Fruit fly (Drosophila melanogaster): Measurements from ENCODE around the gene Rpp14b.

Rpp14b gene

dm6 chr3R:30071827-30072226 is 16.1 kb downstream of the Rpp14b start (continued):
- TF ChIP-seq CG3919 (GFP tag; optimal IDR thresholded peaks at IDR 0.05), result peak; percentile 43
- TF ChIP-seq CG6276 (GFP tag; optimal IDR thresholded peaks at IDR 0.05), result peak; percentile 35
- TF ChIP-seq CG6792 (GFP tag; optimal IDR thresholded peaks at IDR 0.05), result no peak
- TF ChIP-seq CG7368 (GFP tag; optimal IDR thresholded peaks at IDR 0.05), result peak; percentile 23
- TF ChIP-seq CG34406 (GFP tag; optimal IDR thresholded peaks at IDR 0.05), result peak; percentile 5
- TF ChIP-seq fkh (GFP tag; optimal IDR thresholded peaks at IDR 0.05), result no peak
- peak; percentile 87 for TF ChIP-seq svp (GFP tag)
- TF ChIP-seq CG3032 (tag; optimal IDR thresholded peaks at IDR 0.05), result no peak
- TF ChIP-seq CG31627 (GFP tag; optimal IDR thresholded peaks at IDR 0.05), result peak; percentile 44
- no peak for TF ChIP-seq CG8319 (GFP tag; optimal IDR thresholded peaks at IDR 0.05)

dm6 chr3R:30076088-30076487 is 20.3 kb downstream of the Rpp14b start:
- TF ChIP-seq fd85E (GFP tag; optimal IDR thresholded peaks at IDR 0.05) (no peak), CG3919 (GFP tag; optimal IDR thresholded peaks at IDR 0.05) (peak; percentile 68), Hr39 (GFP tag; optimal IDR thresholded peaks at IDR 0.05) (peak; percentile 70), CG8632 (GFP tag; optimal IDR thresholded peaks at IDR 0.05) (peak; percentile 62), CG3032 (tag; optimal IDR thresholded peaks at IDR 0.05) (peak; percentile 48), Sox15 (GFP tag; optimal IDR thresholded peaks at IDR 0.05) (peak; percentile 39), acj6 (GFP tag; optimal IDR thresholded peaks at IDR 0.05) (peak; percentile 67), CG4318 (GFP tag; optimal IDR thresholded peaks at IDR 0.05) (peak; percentile 58), CG8319 (GFP tag; optimal IDR thresholded peaks at IDR 0.05) (peak; percentile 31), fd59A (GFP tag; optimal IDR thresholded peaks at IDR 0.05) (peak; percentile 46), pdm3 (GFP tag; optimal IDR thresholded peaks at IDR 0.05) (peak; percentile 73), esn (GFP tag; optimal IDR thresholded peaks at IDR 0.05) (peak; percentile 69), CG31627 (GFP tag; optimal IDR thresholded peaks at IDR 0.05) (peak; percentile 68), spab (GFP tag; optimal IDR thresholded peaks at IDR 0.05) (peak; percentile 36), CG8119 (GFP tag; IDR thresholded peaks at IDR 0.05) (peak; percentile 55; the same call in 2 of the 3 replicates), Sox14 (GFP tag; optimal IDR thresholded peaks at IDR 0.05) (peak; percentile 64), eg (GFP tag; IDR thresholded peaks at IDR 0.05) (peak; percentile 63; the same call in 2 of the 3 replicates), dac (GFP tag; optimal IDR thresholded peaks at IDR 0.05) (peak; percentile 56), Met (GFP tag; optimal IDR thresholded peaks at IDR 0.05) (peak; percentile 61), CG10631 (GFP tag; optimal IDR thresholded peaks at IDR 0.05) (peak; percentile 71), OdsH (GFP tag; optimal IDR thresholded peaks at IDR 0.05) (peak; percentile 72), Sox102F (GFP tag; optimal IDR thresholded peaks at IDR 0.05) (peak; percentile 51), CG6854 (GFP tag; optimal IDR thresholded peaks at IDR 0.05) (no peak), Ets96B (tag; optimal IDR thresholded peaks at IDR 0.05) (peak; percentile 37), CG16779 (tag; optimal IDR thresholded peaks at IDR 0.05) (no peak), CG6792 (GFP tag; optimal IDR thresholded peaks at IDR 0.05) (peak; percentile 74), Blimp-1 (GFP tag; optimal IDR thresholded peaks at IDR 0.05) (peak; percentile 5), salr (GFP tag; optimal IDR thresholded peaks at IDR 0.05) (peak; percentile 20 to 53), svp (GFP tag) (peak; percentile 75), CG34406 (GFP tag; optimal IDR thresholded peaks at IDR 0.05) (peak; percentile 48), Gug (GFP tag; IDR thresholded peaks at IDR 0.05) (peak; percentile 70), Smox (GFP tag; optimal IDR thresholded peaks at IDR 0.05) (no peak), CG6808 (GFP tag; optimal IDR thresholded peaks at IDR 0.05) (peak; percentile 35), Eip93F (GFP tag; optimal IDR thresholded peaks at IDR 0.05) (no peak), Ets21C (GFP tag; optimal IDR thresholded peaks at IDR 0.05) (peak; percentile 44), ss (GFP tag; optimal IDR thresholded peaks at IDR 0.05) (peak; percentile 24 to 52), net (GFP tag; optimal IDR thresholded peaks at IDR 0.05) (peak; percentile 63), CG9139 (GFP tag; optimal IDR thresholded peaks at IDR 0.05) (no peak), Hr4 (GFP tag; optimal IDR thresholded peaks at IDR 0.05) (peak; percentile 86), cyc (GFP tag; optimal IDR thresholded peaks at IDR 0.05) (peak; percentile 65), CG15336 (GFP tag; IDR thresholded peaks at IDR 0.05) (peak; percentile 74), lz (GFP tag; optimal IDR thresholded peaks at IDR 0.05) (peak; percentile 72), Eip78C (GFP tag) (peak; percentile 89), topi (GFP tag; optimal IDR thresholded peaks at IDR 0.05) (peak; percentile 53), Eip75B (GFP tag; optimal IDR thresholded peaks at IDR 0.05) (peak; percentile 74), CG7368 (GFP tag; optimal IDR thresholded peaks at IDR 0.05) (peak; percentile 3), CG11762 (GFP tag; optimal IDR thresholded peaks at IDR 0.05; ENCODE audit: insufficient read depth) (peak; percentile 36)

Data from whole organism, prepupa.